Worm (Caenorhabditis elegans) whole organism, young adult: ENCODE data around the gene clec-78.

Source experiments
- B0019.2 ChIP-seq: fragments of 200-800 bp; sonication (Bioruptor generic); conservative IDR thresholded peaks from 2 replicates; pipeline ENCODE4 v1.3.6; 2022; ENCODE audit warnings: missing genetic modification reagents, missing genetic modification characterization, missing compliant biosample characterization
- D2030.7 ChIP-seq: fragments of 200-800 bp; sonication (Bioruptor generic); IDR thresholded peaks from 2 replicates; pipeline ENCODE4 v1.3.6; 2022; ENCODE audit warnings: missing genetic modification reagents, missing genetic modification characterization, missing compliant biosample characterization
- F10E7.11 ChIP-seq: sonication (generic microtip); optimal IDR thresholded peaks from 2 replicates; lab custom pipeline; 2017; ENCODE audit warnings: mild to moderate bottlenecking, missing genetic modification characterization, moderate library complexity, missing compliant biosample characterization
- F23B12.7 ChIP-seq: sonication (generic microtip); optimal IDR thresholded peaks from 2 replicates; lab custom pipeline; 2017; ENCODE audit warnings: missing genetic modification characterization, mild to moderate bottlenecking, missing compliant biosample characterization, antibody characterized with exemption, moderate library complexity; ENCODE audit not compliant: insufficient read depth
- F39B2.1 ChIP-seq: fragments of 200-800 bp; sonication (Bioruptor generic); IDR thresholded peaks from 2 replicates; pipeline ENCODE4 v1.3.6; 2022; ENCODE audit warnings: missing genetic modification reagents, missing genetic modification characterization, missing compliant biosample characterization
- F52B5.7 ChIP-seq: sonication (generic microtip); optimal IDR thresholded peaks from 2 replicates; lab custom pipeline; 2016; ENCODE audit warnings: mild to moderate bottlenecking, missing genetic modification characterization, missing compliant biosample characterization
- Y53F4B.3 ChIP-seq: fragments of 200-800 bp; sonication (Bioruptor generic); IDR thresholded peaks from 2 replicates; pipeline ENCODE4 v1.3.6; 2022; ENCODE audit warnings: missing genetic modification reagents, missing genetic modification characterization, missing compliant biosample characterization
- Y53G8AR.9 ChIP-seq: fragments of 200-800 bp; sonication (Bioruptor generic); conservative IDR thresholded peaks from 2 replicates; pipeline ENCODE4 v1.3.6; 2022; ENCODE audit warnings: missing genetic modification reagents, missing genetic modification characterization, missing compliant biosample characterization
- ZK185.1 ChIP-seq: sonication (generic microtip); optimal IDR thresholded peaks from 2 replicates; lab custom pipeline; 2016; ENCODE audit warnings: mild to moderate bottlenecking, missing genetic modification characterization, missing compliant biosample characterization; ENCODE audit not compliant: poor library complexity, severe bottlenecking
- ama-1 ChIP-seq, 3 experiments: fragments of 150-350 bp in 1 of 3; sonication (generic microtip) in 2 of 3; optimal IDR thresholded peaks; 2 replicates each; lab custom pipeline; 2014 to 2018; ENCODE audit warnings: missing biosample characterization in 2 of 3, missing genetic modification characterization in 2 of 3, missing genetic modification reagents in 2 of 3
- aptf-3 ChIP-seq: fragments of 200-800 bp; sonication (Bioruptor generic); IDR thresholded peaks from 2 replicates; pipeline ENCODE4 v1.3.6; 2022; ENCODE audit warnings: missing genetic modification characterization, missing compliant biosample characterization
- attf-5 ChIP-seq: fragments of 200-800 bp; sonication (Bioruptor generic); optimal IDR thresholded peaks from 2 replicates; lab custom pipeline; 2018; ENCODE audit warnings: mild to moderate bottlenecking, missing genetic modification characterization, missing compliant biosample characterization
- attf-6 ChIP-seq: fragments of 200-800 bp; sonication (Bioruptor generic); IDR thresholded peaks from 2 replicates; pipeline ENCODE4 v1.3.6; 2022; ENCODE audit warnings: missing genetic modification reagents, missing genetic modification characterization, missing compliant biosample characterization
- ccch-3 ChIP-seq: fragments of 200-800 bp; sonication (Bioruptor generic); optimal IDR thresholded peaks from 2 replicates; lab custom pipeline; 2018; ENCODE audit warnings: mild to moderate bottlenecking, missing genetic modification characterization, missing compliant biosample characterization
- ceh-27 ChIP-seq: fragments of 200-800 bp; sonication (Bioruptor generic); optimal IDR thresholded peaks from 2 replicates; lab custom pipeline; 2018; ENCODE audit warnings: mild to moderate bottlenecking, missing genetic modification characterization, moderate library complexity, missing compliant biosample characterization
- ceh-79 ChIP-seq: sonication (generic microtip); optimal IDR thresholded peaks from 2 replicates; lab custom pipeline; 2017; ENCODE audit warnings: mild to moderate bottlenecking, missing genetic modification characterization, missing compliant biosample characterization
- die-1 ChIP-seq: sonication (generic microtip); optimal IDR thresholded peaks from 2 replicates; lab custom pipeline; 2016; ENCODE audit warnings: missing genotype, mild to moderate bottlenecking, missing genetic modification characterization, missing compliant biosample characterization
- dox-1 ChIP-seq: fragments of 200-800 bp; sonication (Bioruptor generic); IDR thresholded peaks from 2 replicates; pipeline ENCODE4 v1.3.6; 2022; ENCODE audit warnings: missing genetic modification reagents, missing genetic modification characterization, missing compliant biosample characterization
- dpff-1 ChIP-seq: sonication (generic microtip); optimal IDR thresholded peaks from 2 replicates; lab custom pipeline; 2017; ENCODE audit warnings: mild to moderate bottlenecking, missing genetic modification characterization, missing compliant biosample characterization
- efl-1 ChIP-seq: fragments of 150-350 bp; optimal IDR thresholded peaks from 2 replicates; lab custom pipeline; 2014; ENCODE audit warnings: missing biosample characterization, missing genetic modification reagents, missing genetic modification characterization
- ets-4 ChIP-seq: fragments of 200-800 bp; sonication (Bioruptor generic); optimal IDR thresholded peaks from 2 replicates; lab custom pipeline; 2018; ENCODE audit warnings: mild to moderate bottlenecking, missing genetic modification characterization, missing compliant biosample characterization
- him-1 ChIP-seq: sonication (generic microtip); optimal IDR thresholded peaks from 2 replicates; lab custom pipeline; 2016; ENCODE audit warnings: missing genotype, missing genetic modification reagents, missing genetic modification characterization, missing compliant biosample characterization
- hlh-12 ChIP-seq: sonication (generic microtip); optimal IDR thresholded peaks from 2 replicates; lab custom pipeline; 2016; ENCODE audit warnings: missing genetic modification characterization, missing compliant biosample characterization
- let-607 ChIP-seq, 2 experiments: fragments of 200-800 bp in 1 of 2; sonication (Bioruptor generic) in 1 of 2; sonication (generic microtip) in 1 of 2; optimal IDR thresholded peaks; 2 replicates each; lab custom pipeline; 2016 to 2018; ENCODE audit warnings: mild to moderate bottlenecking in 2 of 2, missing compliant biosample characterization in 2 of 2, missing genetic modification characterization in 2 of 2, moderate library complexity in 2 of 2, missing genotype in 1 of 2
- lin-26 ChIP-seq: fragments of 200-800 bp; sonication (Bioruptor generic); IDR thresholded peaks from 2 replicates; pipeline ENCODE4 v1.3.6; 2022; ENCODE audit warnings: missing genetic modification reagents, missing genetic modification characterization, missing compliant biosample characterization
- lin-35 ChIP-seq, 3 experiments: fragments of 150-350 bp in 2 of 3; sonication (generic microtip) in 1 of 3; optimal IDR thresholded peaks; 2 replicates each; lab custom pipeline; 2014 to 2018; ENCODE audit warnings: missing biosample characterization in 3 of 3, missing genetic modification characterization in 3 of 3, missing genetic modification reagents in 3 of 3
- lin-40 ChIP-seq: sonication (generic microtip); optimal IDR thresholded peaks from 2 replicates; lab custom pipeline; 2016; ENCODE audit warnings: missing genetic modification characterization, mild to moderate bottlenecking, missing compliant biosample characterization, missing genotype, missing genetic modification reagents
- lir-1 ChIP-seq: fragments of 200-800 bp; sonication (Bioruptor generic); conservative IDR thresholded peaks from 2 replicates; pipeline ENCODE4 v1.3.6; 2022; ENCODE audit warnings: missing genetic modification reagents, missing genetic modification characterization, missing compliant biosample characterization
- madf-8 ChIP-seq: fragments of 200-800 bp; sonication (Bioruptor generic); conservative IDR thresholded peaks from 2 replicates; pipeline ENCODE4 v1.3.6; 2022; ENCODE audit warnings: missing genetic modification reagents, missing genetic modification characterization, missing compliant biosample characterization
- nfya-1 ChIP-seq: sonication (generic microtip); optimal IDR thresholded peaks from 2 replicates; lab custom pipeline; 2017; ENCODE audit warnings: antibody characterized with exemption, missing compliant biosample characterization, missing genetic modification characterization, borderline replicate concordance; ENCODE audit not compliant: insufficient read depth
- nfyb-1 ChIP-seq: fragments of 200-800 bp; sonication (Bioruptor generic); IDR thresholded peaks from 2 replicates; pipeline ENCODE4 v1.3.6; 2022; ENCODE audit warnings: missing genetic modification reagents, missing genetic modification characterization, missing compliant biosample characterization
- nhr-90 ChIP-seq: sonication (generic microtip); optimal IDR thresholded peaks from 2 replicates; lab custom pipeline; 2016; ENCODE audit warnings: missing genotype, mild to moderate bottlenecking, missing genetic modification characterization, missing compliant biosample characterization
- pha-4 ChIP-seq: fragments of 150-350 bp; sonication (generic microtip); optimal IDR thresholded peaks from 2 replicates; lab custom pipeline; 2014; ENCODE audit warnings: missing biosample characterization, missing genetic modification reagents, missing genetic modification characterization
- rec-8 ChIP-seq, 2 experiments: sonication (generic microtip); optimal IDR thresholded peaks; 2 replicates each; lab custom pipeline; 2016; ENCODE audit warnings: mild to moderate bottlenecking in 2 of 2, missing genetic modification characterization in 2 of 2, missing genetic modification reagents in 2 of 2, missing genotype in 2 of 2, missing biosample characterization in 1 of 2, missing compliant biosample characterization in 1 of 2, moderate library complexity in 1 of 2
- repo-1 ChIP-seq: sonication (generic microtip); optimal IDR thresholded peaks from 2 replicates; lab custom pipeline; 2017; ENCODE audit warnings: mild to moderate bottlenecking, missing genetic modification characterization, missing compliant biosample characterization
- snpc-1.3 ChIP-seq: sonication (generic microtip); optimal IDR thresholded peaks from 2 replicates; lab custom pipeline; 2017; ENCODE audit warnings: missing genetic modification characterization, mild to moderate bottlenecking, missing compliant biosample characterization, antibody characterized with exemption, moderate library complexity, missing genotype, missing genetic modification reagents; ENCODE audit not compliant: insufficient read depth
- somi-1 ChIP-seq: fragments of 200-800 bp; sonication (Bioruptor generic); optimal IDR thresholded peaks from 2 replicates; lab custom pipeline; 2018; ENCODE audit warnings: mild to moderate bottlenecking, missing genetic modification characterization, missing compliant biosample characterization
- sptf-2 ChIP-seq: fragments of 200-800 bp; sonication (Bioruptor generic); optimal IDR thresholded peaks from 2 replicates; lab custom pipeline; 2018; ENCODE audit warnings: mild to moderate bottlenecking, missing genetic modification characterization, missing compliant biosample characterization
- tbp1 ChIP-seq: fragments of 200-800 bp; sonication (Bioruptor generic); optimal IDR thresholded peaks from 2 replicates; lab custom pipeline; 2018; ENCODE audit warnings: mild to moderate bottlenecking, missing genetic modification characterization, missing compliant biosample characterization
- tlf-1 ChIP-seq: fragments of 200-800 bp; sonication (Bioruptor generic); optimal IDR thresholded peaks from 2 replicates; lab custom pipeline; 2018; ENCODE audit warnings: mild to moderate bottlenecking, missing genetic modification characterization, missing compliant biosample characterization
- unc-130 ChIP-seq: sonication (generic microtip); optimal IDR thresholded peaks from 2 replicates; lab custom pipeline; 2016; ENCODE audit warnings: missing genetic modification reagents, missing genetic modification characterization, missing compliant biosample characterization
- unc-62 ChIP-seq: fragments of 150-350 bp; optimal IDR thresholded peaks from 2 replicates; lab custom pipeline; 2014; ENCODE audit warnings: missing biosample characterization, missing genetic modification reagents, missing genetic modification characterization
- ztf-25 ChIP-seq: fragments of 200-800 bp; sonication (Bioruptor generic); IDR thresholded peaks from 2 replicates; pipeline ENCODE4 v1.3.6; 2022; ENCODE audit warnings: missing genetic modification reagents, missing genetic modification characterization, missing compliant biosample characterization
- ztf-26 ChIP-seq: sonication (generic microtip); optimal IDR thresholded peaks from 2 replicates; lab custom pipeline; 2017; ENCODE audit warnings: missing genetic modification characterization, missing compliant biosample characterization
- ztf-28 ChIP-seq: fragments of 200-800 bp; sonication (Bioruptor generic); IDR thresholded peaks from 2 replicates; pipeline ENCODE4 v1.3.6; 2022; ENCODE audit warnings: missing genetic modification reagents, missing genetic modification characterization, missing compliant biosample characterization

The clec-78 gene

ce11 chrIV:4024159-4025004 is 35.5 kb downstream of the clec-78 start (continued):
- TF ChIP-seq madf-8 (GFP tag; lab: Robert Waterston, UW), result no peak
- no peak for TF ChIP-seq him-1 (tag; lab: Kevin White, UChicago)
- TF ChIP-seq F39B2.1 (GFP tag; lab: Robert Waterston, UW), result no peak
- no peak for TF ChIP-seq snpc-1.3
- TF ChIP-seq dox-1 (GFP tag; lab: Robert Waterston, UW), result peak; percentile 64
- TF ChIP-seq F52B5.7, result peak; percentile 6
- no peak for TF ChIP-seq ama-1 (optimal IDR thresholded peaks at IDR 0.05; lab: Kevin White, UChicago)
- no peak for TF ChIP-seq ama-1 (GFP tag; optimal IDR thresholded peaks at IDR 0.05; lab: Kevin White, UChicago)
- TF ChIP-seq lin-35 (GFP tag; optimal IDR thresholded peaks at IDR 0.05; lab: Kevin White, UChicago), result no peak
- no peak for TF ChIP-seq hlh-12 (tag; lab: Kevin White, UChicago)
- no peak for TF ChIP-seq B0019.2 (GFP tag; lab: Robert Waterston, UW)
- no peak for TF ChIP-seq nfya-1 (tag; lab: Kevin White, UChicago)
- TF ChIP-seq nhr-90 (tag; lab: Kevin White, UChicago), result peak; percentile 12
- TF ChIP-seq rec-8 (tag; optimal IDR thresholded peaks at IDR 0.05; lab: Kevin White, UChicago), result no peak
- no peak for TF ChIP-seq F10E7.11 (tag; lab: Kevin White, UChicago)
- no peak for TF ChIP-seq dpff-1
- peak; percentile 66 for TF ChIP-seq lir-1 (GFP tag; lab: Robert Waterston, UW)
- no peak for TF ChIP-seq ztf-25
- TF ChIP-seq Y53G8AR.9 (GFP tag; lab: Robert Waterston, UW), result no peak
- TF ChIP-seq ets-4 (GFP tag; lab: Kevin White, UChicago), result no peak
- peak; percentile 66 for TF ChIP-seq F23B12.7
- TF ChIP-seq attf-5 (GFP tag; lab: Kevin White, UChicago), result peak; percentile 57
- peak; percentile 87 for TF ChIP-seq somi-1 (GFP tag; lab: Kevin White, UChicago)
- TF ChIP-seq efl-1 (GFP tag; lab: Kevin White, UChicago), result peak; percentile 11
- no peak for TF ChIP-seq D2030.7
- TF ChIP-seq let-607 (tag; optimal IDR thresholded peaks at IDR 0.05; lab: Kevin White, UChicago), result peak in 1 of 2 experiments; percentile 5
- TF ChIP-seq pha-4 (tag; lab: Kevin White, UChicago), result peak; percentile 46
- TF ChIP-seq nfyb-1 (GFP tag; lab: Robert Waterston, UW), result peak; percentile 52
- no peak for TF ChIP-seq ceh-79 (tag; lab: Kevin White, UChicago)
- peak; percentile 65 for TF ChIP-seq ztf-26 (tag; lab: Kevin White, UChicago)
- TF ChIP-seq lin-40 (tag; lab: Kevin White, UChicago), result peak; percentile 77
- TF ChIP-seq ZK185.1 (tag; lab: Kevin White, UChicago), result no peak
- TF ChIP-seq die-1, result no peak
- no peak for TF ChIP-seq sptf-2
- TF ChIP-seq unc-62 (GFP tag; lab: Kevin White, UChicago), result no peak
- TF ChIP-seq tlf-1 (GFP tag; lab: Kevin White, UChicago), result peak; percentile 26
- no peak for TF ChIP-seq repo-1 (tag; lab: Kevin White, UChicago)
- no peak for TF ChIP-seq unc-130 (GFP tag; lab: Kevin White, UChicago)
- no peak for TF ChIP-seq attf-6
- no peak for TF ChIP-seq ccch-3 (GFP tag; lab: Kevin White, UChicago)
- peak; percentile 40 for TF ChIP-seq tbp1 (GFP tag; lab: Kevin White, UChicago)
- TF ChIP-seq Y53F4B.3 (GFP tag; lab: Robert Waterston, UW), result no peak
- no peak for TF ChIP-seq ztf-28
- TF ChIP-seq lin-26 (GFP tag; lab: Robert Waterston, UW), result peak; percentile 38; the same call in 1 of the 2 replicates
- peak; percentile 65 for TF ChIP-seq ceh-27 (GFP tag; lab: Kevin White, UChicago)
- TF ChIP-seq aptf-3 (GFP tag; lab: Robert Waterston, UW), result no peak
